Fruit fly (Drosophila melanogaster): Measurements from ENCODE around the gene CG31368.
A peak's percentile ranks its signal among the peaks of the same experiment; 100 is the strongest.

The CG31368 gene

DNA sequence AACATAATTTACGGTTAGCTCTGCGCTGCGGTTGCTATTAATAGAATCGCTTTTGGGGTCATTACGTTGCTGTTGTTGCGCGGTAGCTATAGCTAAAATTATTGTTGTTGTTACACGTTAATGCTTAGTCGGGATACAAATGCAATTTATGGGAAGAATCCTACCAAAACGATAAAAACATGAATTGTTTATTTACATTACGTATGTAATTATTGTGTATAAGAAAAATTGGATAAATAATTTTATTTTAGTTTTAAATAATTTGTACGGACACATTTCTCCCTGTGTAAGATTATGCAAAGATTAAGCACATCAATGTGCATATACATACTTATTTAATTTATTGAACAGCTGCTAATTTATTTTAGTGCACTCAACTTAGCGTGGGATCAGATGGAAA, 30.7 kb upstream of the CG31368 start (continued):
- TF ChIP-seq D (optimal IDR thresholded peaks at IDR 0.05) (no peak), D (GFP tag; optimal IDR thresholded peaks at IDR 0.05) (peak; percentile 58), MESR4 (GFP tag; optimal IDR thresholded peaks at IDR 0.05) (no peak), CG13775 (GFP tag; optimal IDR thresholded peaks at IDR 0.05) (no peak), CG8924 (tag; optimal IDR thresholded peaks at IDR 0.05) (peak; percentile 63), CG1832 (GFP tag; optimal IDR thresholded peaks at IDR 0.05) (no peak), CG6254 (GFP tag; optimal IDR thresholded peaks at IDR 0.05) (peak; percentile 60), pnt (GFP tag; optimal IDR thresholded peaks at IDR 0.05) (no peak), Hmr (GFP tag; optimal IDR thresholded peaks at IDR 0.05) (no peak), crp (GFP tag; optimal IDR thresholded peaks at IDR 0.05) (no peak), Dll (GFP tag; IDR thresholded peaks at IDR 0.05; ENCODE audit: partially characterized antibody) (no peak), peb (GFP tag; IDR thresholded peaks at IDR 0.05) (0 out of 2 replicates have a peak, but pooled peaks have one; percentile 41), HLH3B (GFP tag; IDR thresholded peaks at IDR 0.05) (peak; percentile 49), cad (GFP tag; optimal IDR thresholded peaks at IDR 0.05) (no peak), CG17568 (GFP tag; optimal IDR thresholded peaks at IDR 0.05) (peak; percentile 6), CG34422 (GFP tag; IDR thresholded peaks at IDR 0.05) (no peak), CG4360 (GFP tag; IDR thresholded peaks at IDR 0.05) (peak; percentile 33; the same call in 1 of the 2 replicates), CG15696 (tag; optimal IDR thresholded peaks at IDR 0.05) (no peak), Eip74EF (GFP tag; optimal IDR thresholded peaks at IDR 0.05) (peak in 1 of 2 experiments; percentile 78), Oaz (GFP tag; IDR thresholded peaks at IDR 0.05) (no peak), vvl (GFP tag; IDR thresholded peaks at IDR 0.05) (peak; percentile 71), CG6689 (GFP tag; IDR thresholded peaks at IDR 0.05) (peak; percentile 35; the same call in 1 of the 2 replicates), Xbp1 (GFP tag; optimal IDR thresholded peaks at IDR 0.05) (peak; percentile 13), CG11085 (GFP tag; IDR thresholded peaks at IDR 0.05) (no peak), Fer3 (tag; optimal IDR thresholded peaks at IDR 0.05) (peak; percentile 26), pan (optimal IDR thresholded peaks at IDR 0.05) (no peak), pan (GFP tag; optimal IDR thresholded peaks at IDR 0.05 in 1 of 2, IDR thresholded peaks at IDR 0.05 in 1 of 2) (peak in 1 of 2 experiments; percentile 57), gcm (GFP tag; optimal IDR thresholded peaks at IDR 0.05) (peak; percentile 60), tup (GFP tag; optimal IDR thresholded peaks at IDR 0.05) (no peak), twi (tag; optimal IDR thresholded peaks at IDR 0.05) (peak; percentile 46), NfI (GFP tag; optimal IDR thresholded peaks at IDR 0.05) (no peak), hb (GFP tag; IDR thresholded peaks at IDR 0.05; ENCODE audit: partially characterized antibody) (no peak), nau (GFP tag; optimal IDR thresholded peaks at IDR 0.05) (peak; percentile 3), Asciz (GFP tag; optimal IDR thresholded peaks at IDR 0.05) (peak; percentile 67), Rfx (GFP tag; IDR thresholded peaks at IDR 0.05) (no peak), h (optimal IDR thresholded peaks at IDR 0.05) (no peak), CTCF (GFP tag; optimal IDR thresholded peaks at IDR 0.05) (no peak), CoRest (tag; optimal IDR thresholded peaks at IDR 0.05) (peak; percentile 65), CG6813 (GFP tag; optimal IDR thresholded peaks at IDR 0.05) (peak; percentile 36), dimm (GFP tag; IDR thresholded peaks at IDR 0.05) (no peak), CG34376 (GFP tag; optimal IDR thresholded peaks at IDR 0.05) (no peak), her (GFP tag; optimal IDR thresholded peaks at IDR 0.05) (no peak), CG1602 (GFP tag; optimal IDR thresholded peaks at IDR 0.05) (peak; percentile 41), CG2678 (tag; optimal IDR thresholded peaks at IDR 0.05) (peak; percentile 72), Ssrp (tag; optimal IDR thresholded peaks at IDR 0.05) (peak; percentile 76), CG13287 (GFP tag; IDR thresholded peaks at IDR 0.05; ENCODE audit: partially characterized antibody) (no peak), CG2875 (GFP tag; optimal IDR thresholded peaks at IDR 0.05) (peak; percentile 60), Oli (tag; optimal IDR thresholded peaks at IDR 0.05) (peak; percentile 71), CG12236 (GFP tag; optimal IDR thresholded peaks at IDR 0.05) (no peak), CG3847 (GFP tag; IDR thresholded peaks at IDR 0.05) (no peak), ash1 (GFP tag; optimal IDR thresholded peaks at IDR 0.05) (no peak)

All from whole organism, embryonic.